Fruit fly (Drosophila melanogaster) whole organism, embryonic: ENCODE data around the gene CG44040.

Experiments
- Bteb2 ChIP-seq: fragments of 200-800 bp; sonication (Bioruptor generic); optimal IDR thresholded peaks from 2 replicates; lab custom pipeline; 2016; ENCODE audit warnings: missing biosample characterization, missing genetic modification characterization
- CG10274 ChIP-seq: fragments of 200-800 bp; sonication (Bioruptor generic); optimal IDR thresholded peaks from 3 replicates; lab custom pipeline; 2017; ENCODE audit warnings: missing biosample characterization, mild to moderate bottlenecking, missing genetic modification characterization
- CG10543 ChIP-seq: fragments of 200-800 bp; sonication (Bioruptor generic); optimal IDR thresholded peaks from 3 replicates; lab custom pipeline; 2017; ENCODE audit warnings: missing biosample characterization, mild to moderate bottlenecking, missing genetic modification characterization, moderate library complexity
- CG11456 ChIP-seq: fragments of 200-800 bp; sonication (Bioruptor generic); IDR thresholded peaks from 3 replicates; pipeline ENCODE4 v1.3.6; 2022; ENCODE audit warnings: missing biosample characterization, missing genetic modification characterization
- CG12104 ChIP-seq: fragments of 200-800 bp; sonication (Bioruptor generic); optimal IDR thresholded peaks from 3 replicates; lab custom pipeline; 2016; ENCODE audit warnings: missing biosample characterization, missing genetic modification characterization
- CG13624 ChIP-seq: fragments of 200-800 bp; sonication (Bioruptor generic); optimal IDR thresholded peaks from 2 replicates; lab custom pipeline; 2016; ENCODE audit warnings: missing biosample characterization, missing genetic modification characterization
- CG13894 ChIP-seq: fragments of 200-800 bp; sonication (Bioruptor generic); optimal IDR thresholded peaks from 3 replicates; lab custom pipeline; 2018; ENCODE audit warnings: missing biosample characterization, mild to moderate bottlenecking, missing genetic modification characterization, moderate library complexity
- CG14710 ChIP-seq: fragments of 200-800 bp; sonication (Bioruptor generic); optimal IDR thresholded peaks from 3 replicates; lab custom pipeline; 2019; ENCODE audit warnings: missing biosample characterization, mild to moderate bottlenecking, missing genetic modification characterization, moderate library complexity
- CG17328 ChIP-seq: fragments of 200-800 bp; sonication (Bioruptor generic); IDR thresholded peaks from 2 replicates; pipeline ENCODE4 v1.3.6; 2022; ENCODE audit warnings: missing biosample characterization, missing genetic modification characterization
- CG17359 ChIP-seq: fragments of 200-800 bp; sonication (Bioruptor generic); optimal IDR thresholded peaks from 3 replicates; lab custom pipeline; 2018; ENCODE audit warnings: missing biosample characterization, mild to moderate bottlenecking, missing genetic modification characterization, moderate library complexity
- CG17912 ChIP-seq: fragments of 200-800 bp; sonication (Bioruptor generic); optimal IDR thresholded peaks from 2 replicates; lab custom pipeline; 2018; ENCODE audit warnings: missing biosample characterization, mild to moderate bottlenecking, missing genetic modification characterization
- CG30020 ChIP-seq: fragments of 200-800 bp; optimal IDR thresholded peaks from 2 replicates; lab custom pipeline; 2019; ENCODE audit warnings: missing biosample characterization, mild to moderate bottlenecking, missing genetic modification characterization, moderate library complexity
- CG30431 ChIP-seq: fragments of 200-800 bp; sonication (Bioruptor generic); optimal IDR thresholded peaks from 2 replicates; lab custom pipeline; 2017; ENCODE audit warnings: missing biosample characterization, missing genetic modification characterization
- CG3065 ChIP-seq: fragments of 200-800 bp; sonication (Bioruptor generic); optimal IDR thresholded peaks from 2 replicates; lab custom pipeline; 2016; ENCODE audit warnings: missing biosample characterization, missing genetic modification characterization
- CG34224 ChIP-seq: fragments of 200-800 bp; sonication (Bioruptor generic); IDR thresholded peaks from 3 replicates; pipeline ENCODE4 v1.3.6; 2022; ENCODE audit warnings: missing biosample characterization, missing genetic modification characterization; ENCODE audit not compliant: partially characterized antibody
- CG34422 ChIP-seq: fragments of 200-800 bp; sonication (Bioruptor generic); IDR thresholded peaks from 3 replicates; pipeline ENCODE4 v1.3.6; 2022; ENCODE audit warnings: missing biosample characterization, missing genetic modification characterization
- CG4424 ChIP-seq: fragments of 200-800 bp; sonication (Bioruptor generic); optimal IDR thresholded peaks from 3 replicates; lab custom pipeline; 2016; ENCODE audit warnings: missing biosample characterization, missing genetic modification characterization
- CG8924 ChIP-seq: fragments of 200-800 bp; optimal IDR thresholded peaks from 3 replicates; lab custom pipeline; 2019; ENCODE audit warnings: missing biosample characterization, mild to moderate bottlenecking, missing genetic modification characterization, moderate library complexity
- CG9797 ChIP-seq: fragments of 200-800 bp; sonication (Bioruptor generic); optimal IDR thresholded peaks from 3 replicates; lab custom pipeline; 2018; ENCODE audit warnings: missing biosample characterization, mild to moderate bottlenecking, missing genetic modification characterization
- CG9876 ChIP-seq: fragments of 200-800 bp; sonication (Bioruptor generic); optimal IDR thresholded peaks from 2 replicates; lab custom pipeline; 2016; ENCODE audit warnings: missing biosample characterization, missing genetic modification characterization
- D19A ChIP-seq: fragments of 200-800 bp; optimal IDR thresholded peaks from 3 replicates; lab custom pipeline; 2019; ENCODE audit warnings: missing biosample characterization, mild to moderate bottlenecking, missing genetic modification characterization, moderate library complexity
- Dip3 ChIP-seq: fragments of 200-800 bp; sonication (Bioruptor generic); optimal IDR thresholded peaks from 3 replicates; lab custom pipeline; 2016; ENCODE audit warnings: missing biosample characterization, missing genetic modification characterization
- Doc3 ChIP-seq: fragments of 200-800 bp; sonication (Bioruptor generic); IDR thresholded peaks from 3 replicates; pipeline ENCODE4 v1.3.6; 2022; ENCODE audit warnings: missing biosample characterization, missing genetic modification characterization; ENCODE audit not compliant: partially characterized antibody
- Hr51 ChIP-seq, 2 experiments: fragments of 200-800 bp; sonication (Bioruptor generic); optimal IDR thresholded peaks; 2 replicates in 1 of 2; 3 replicates in 1 of 2; lab custom pipeline; 2016 to 2018; ENCODE audit warnings: missing biosample characterization in 2 of 2, missing genetic modification characterization in 2 of 2, mild to moderate bottlenecking in 1 of 2, moderate library complexity in 1 of 2
- Max ChIP-seq: fragments of 200-800 bp; sonication (Bioruptor generic); optimal IDR thresholded peaks from 2 replicates; lab custom pipeline; 2016; ENCODE audit warnings: missing biosample characterization, mild to moderate bottlenecking, missing genetic modification characterization
- NC2β ChIP-seq: fragments of 200-800 bp; sonication (Bioruptor generic); optimal IDR thresholded peaks from 2 replicates; lab custom pipeline; 2016; ENCODE audit warnings: missing biosample characterization, missing genetic modification characterization
- Oaz ChIP-seq: fragments of 200-800 bp; sonication (Bioruptor generic); IDR thresholded peaks from 2 replicates; pipeline ENCODE4 v1.3.6; 2022; ENCODE audit warnings: missing biosample characterization, missing genetic modification characterization
- Oli ChIP-seq: fragments of 200-800 bp; sonication (Bioruptor generic); optimal IDR thresholded peaks from 2 replicates; lab custom pipeline; 2018; ENCODE audit warnings: missing biosample characterization, mild to moderate bottlenecking, missing genetic modification characterization, moderate library complexity
- Xrp1 ChIP-seq: fragments of 200-800 bp; sonication (Bioruptor generic); IDR thresholded peaks from 2 replicates; pipeline ENCODE4 v1.3.6; 2022; ENCODE audit warnings: missing biosample characterization, missing genetic modification characterization
- YL-1 ChIP-seq: fragments of 200-800 bp; sonication (Bioruptor generic); optimal IDR thresholded peaks from 3 replicates; lab custom pipeline; 2017; ENCODE audit warnings: missing biosample characterization, mild to moderate bottlenecking, missing genetic modification characterization
- ci ChIP-seq: fragments of 200-800 bp; sonication (Bioruptor generic); IDR thresholded peaks from 3 replicates; pipeline ENCODE4 v1.3.6; 2022; ENCODE audit warnings: missing biosample characterization, missing genetic modification characterization
- en ChIP-seq: fragments of 200-800 bp; sonication (Bioruptor generic); optimal IDR thresholded peaks from 2 replicates; lab custom pipeline; 2016; ENCODE audit warnings: missing biosample characterization, missing genetic modification characterization
- eve ChIP-seq, 2 experiments: fragments of >200 bp; optimal IDR thresholded peaks; 2 replicates each; lab custom pipeline; 2017; ENCODE audit warnings: missing biosample characterization in 2 of 2, missing genetic modification characterization in 2 of 2
- exex ChIP-seq: fragments of 200-800 bp; sonication (Bioruptor generic); optimal IDR thresholded peaks from 4 replicates; lab custom pipeline; 2018; ENCODE audit warnings: missing biosample characterization, mild to moderate bottlenecking, missing genetic modification characterization, moderate library complexity
- gsb-n ChIP-seq: fragments of 200-800 bp; sonication (Bioruptor generic); optimal IDR thresholded peaks from 3 replicates; lab custom pipeline; 2018; ENCODE audit warnings: missing biosample characterization, mild to moderate bottlenecking, missing genetic modification characterization
- hth ChIP-seq: fragments of >200 bp; optimal IDR thresholded peaks from 2 replicates; lab custom pipeline; 2017; ENCODE audit warnings: inconsistent platforms
- kni ChIP-seq: fragments of 200-800 bp; sonication (Bioruptor generic); optimal IDR thresholded peaks from 3 replicates; lab custom pipeline; 2017; ENCODE audit warnings: mild to moderate bottlenecking, missing biosample characterization, missing genetic modification reagents, missing genetic modification characterization
- mld ChIP-seq: fragments of 200-800 bp; sonication (Bioruptor generic); IDR thresholded peaks from 3 replicates; pipeline ENCODE4 v1.3.6; 2022; ENCODE audit warnings: missing biosample characterization, missing genetic modification characterization; ENCODE audit not compliant: partially characterized antibody
- nmo ChIP-seq: fragments of 200-800 bp; sonication (Bioruptor generic); optimal IDR thresholded peaks from 2 replicates; lab custom pipeline; 2018; ENCODE audit warnings: missing biosample characterization, mild to moderate bottlenecking, missing genetic modification characterization, moderate library complexity
- pb ChIP-seq: fragments of 200-800 bp; sonication (Bioruptor generic); optimal IDR thresholded peaks from 3 replicates; lab custom pipeline; 2016; ENCODE audit warnings: missing biosample characterization, missing genetic modification characterization
- pfk ChIP-seq: fragments of 200-800 bp; sonication (Bioruptor generic); optimal IDR thresholded peaks from 2 replicates; lab custom pipeline; 2018; ENCODE audit warnings: missing biosample characterization, mild to moderate bottlenecking, missing genetic modification characterization, moderate library complexity
- pros ChIP-seq: fragments of 200-800 bp; sonication (Bioruptor generic); optimal IDR thresholded peaks from 3 replicates; lab custom pipeline; 2019; ENCODE audit warnings: missing biosample characterization, mild to moderate bottlenecking, missing genetic modification characterization, moderate library complexity
- row ChIP-seq: fragments of 200-800 bp; sonication (Bioruptor generic); IDR thresholded peaks from 3 replicates; pipeline ENCODE4 v1.3.6; 2022; ENCODE audit warnings: missing biosample characterization, missing genetic modification characterization
- sens ChIP-seq: fragments of 200-800 bp; sonication (Bioruptor generic); peaks from one replicate; lab custom pipeline; 2016; ENCODE audit warnings: missing biosample characterization, missing genetic modification characterization
- sisA ChIP-seq: fragments of 200-800 bp; sonication (Bioruptor generic); IDR thresholded peaks from 2 replicates; pipeline ENCODE4 v1.3.6; 2022; ENCODE audit warnings: missing biosample characterization, missing genetic modification characterization
- slou ChIP-seq: fragments of 200-800 bp; sonication (Bioruptor generic); optimal IDR thresholded peaks from 3 replicates; lab custom pipeline; 2016; ENCODE audit warnings: missing biosample characterization, missing genetic modification characterization
- sr ChIP-seq: fragments of 200-800 bp; sonication (Bioruptor generic); IDR thresholded peaks from 3 replicates; pipeline ENCODE4 v1.3.6; 2022; ENCODE audit warnings: missing biosample characterization, missing genetic modification characterization
- tll ChIP-seq, 2 experiments: fragments of 200-800 bp in 1 of 2; fragments of >200 bp in 1 of 2; sonication (Bioruptor generic) in 1 of 2; optimal IDR thresholded peaks; 2 replicates each; lab custom pipeline; 2017 to 2019; ENCODE audit warnings: missing biosample characterization in 2 of 2, missing genetic modification characterization in 2 of 2, mild to moderate bottlenecking in 1 of 2, moderate library complexity in 1 of 2
- vnd ChIP-seq: fragments of 200-800 bp; sonication (Bioruptor generic); IDR thresholded peaks from 3 replicates; pipeline ENCODE4 v1.3.6; 2022; ENCODE audit warnings: missing biosample characterization, missing genetic modification characterization; ENCODE audit not compliant: partially characterized antibody

The CG44040 gene

dm6 chr3R:15277926-15278869 is 42.0 kb upstream of the CG44040 start, which contains the start of the genes MRG15 and Tm1:
Gene MRG15, minus strand, starts transcription at chr3R:15278109.
Gene Tm1, plus strand, starts transcription at chr3R:15278220.
- TF ChIP-seq YL-1 (GFP tag; lab: Kevin White, UChicago) = peak; percentile 50
- TF ChIP-seq Max (GFP tag; lab: Kevin White, UChicago) = no peak
- TF ChIP-seq ci (GFP tag; lab: Robert Waterston, UW) = 0 out of 3 replicates have a peak, but pooled peaks have one; percentile 36
- TF ChIP-seq Doc3 (GFP tag; lab: Robert Waterston, UW) = peak; percentile 70
- peak; percentile 5 for TF ChIP-seq CG8924 (tag; lab: Kevin White, UChicago)
- no peak for TF ChIP-seq D19A
- no peak for TF ChIP-seq CG11456 (GFP tag; lab: Robert Waterston, UW)
- peak; percentile 39; the same call in 2 of the 3 replicates for TF ChIP-seq row
- no peak for TF ChIP-seq Bteb2 (GFP tag; lab: Kevin White, UChicago)
- TF ChIP-seq nmo (GFP tag; lab: Kevin White, UChicago) = peak; percentile 9
- TF ChIP-seq CG13894 (tag; lab: Kevin White, UChicago) = no peak
- TF ChIP-seq Xrp1 (GFP tag; lab: Robert Waterston, UW) = no peak
- no peak for TF ChIP-seq tll (GFP tag; optimal IDR thresholded peaks at IDR 0.05; lab: Kevin White, UChicago)
- no peak for TF ChIP-seq CG13624 (GFP tag; lab: Kevin White, UChicago)
- peak; percentile 79 for TF ChIP-seq sens (GFP tag; lab: Kevin White, UChicago)
- TF ChIP-seq CG30431 (GFP tag; lab: Kevin White, UChicago) = no peak
- TF ChIP-seq CG3065 = no peak
- TF ChIP-seq gsb-n (tag; lab: Kevin White, UChicago) = no peak
- TF ChIP-seq exex = peak; percentile 45
- TF ChIP-seq Oli (tag; lab: Kevin White, UChicago) = no peak
- no peak for TF ChIP-seq sisA
- TF ChIP-seq CG34224 (GFP tag; lab: Robert Waterston, UW) = peak; percentile 54
- TF ChIP-seq sr = no peak
- TF ChIP-seq NC2β (GFP tag; lab: Kevin White, UChicago) = no peak
- no peak for TF ChIP-seq Hr51 (GFP tag; optimal IDR thresholded peaks at IDR 0.05; lab: Kevin White, UChicago)
- TF ChIP-seq mld = peak; percentile 43; the same call in 1 of the 3 replicates
- no peak for TF ChIP-seq CG30020 (tag; lab: Kevin White, UChicago)
- peak; percentile 29; the same call in 1 of the 3 replicates for TF ChIP-seq CG34422 (GFP tag; lab: Robert Waterston, UW)
- no peak for TF ChIP-seq en (GFP tag; lab: Kevin White, UChicago)
- no peak for TF ChIP-seq CG10274
- peak; percentile 82 for TF ChIP-seq CG9797
- TF ChIP-seq CG17328 (GFP tag; lab: Robert Waterston, UW) = no peak
- no peak for TF ChIP-seq pfk
- TF ChIP-seq eve (GFP tag; optimal IDR thresholded peaks at IDR 0.05; lab: Kevin White, UChicago) = no peak
- no peak for TF ChIP-seq CG10543 (GFP tag; lab: Kevin White, UChicago)
- TF ChIP-seq CG12104 (GFP tag; lab: Kevin White, UChicago) = no peak
- TF ChIP-seq hth (lab: Kevin White, UChicago) = no peak
- TF ChIP-seq pros (GFP tag; lab: Kevin White, UChicago) = no peak
- no peak for TF ChIP-seq CG17912
- TF ChIP-seq kni (GFP tag; lab: Kevin White, UChicago) = no peak
- no peak for TF ChIP-seq CG4424
- peak; percentile 57; the same call in 1 of the 3 replicates for TF ChIP-seq vnd
- no peak for TF ChIP-seq Dip3 (GFP tag; lab: Kevin White, UChicago)
- TF ChIP-seq Oaz = no peak
- TF ChIP-seq CG9876 (GFP tag; lab: Kevin White, UChicago) = no peak
- TF ChIP-seq CG14710 (tag; lab: Kevin White, UChicago) = peak; percentile 19
- no peak for TF ChIP-seq slou (GFP tag; lab: Kevin White, UChicago)
- TF ChIP-seq pb (GFP tag; lab: Kevin White, UChicago) = no peak
- no peak for TF ChIP-seq CG17359 (tag; lab: Kevin White, UChicago)
